Worm (Caenorhabditis elegans): ENCODE data around the gene C56E10.3.

C56E10.3 gene

ce11 chrX:6667468-6667867 lies 22.0 kb downstream of the C56E10.3 start:
- TF ChIP-seq unc-62 (GFP tag; optimal IDR thresholded peaks at IDR 0.05) = no peak

- no peak for TF ChIP-seq unc-62 (GFP tag; optimal IDR thresholded peaks at IDR 0.05)
Observed at ce11 chrX:6668911-6669310, 23.5 kb downstream of the C56E10.3 start, which contains the start of gene nhr-137. nhr-137 (minus strand) TSS chrX:6669011.

DNA sequence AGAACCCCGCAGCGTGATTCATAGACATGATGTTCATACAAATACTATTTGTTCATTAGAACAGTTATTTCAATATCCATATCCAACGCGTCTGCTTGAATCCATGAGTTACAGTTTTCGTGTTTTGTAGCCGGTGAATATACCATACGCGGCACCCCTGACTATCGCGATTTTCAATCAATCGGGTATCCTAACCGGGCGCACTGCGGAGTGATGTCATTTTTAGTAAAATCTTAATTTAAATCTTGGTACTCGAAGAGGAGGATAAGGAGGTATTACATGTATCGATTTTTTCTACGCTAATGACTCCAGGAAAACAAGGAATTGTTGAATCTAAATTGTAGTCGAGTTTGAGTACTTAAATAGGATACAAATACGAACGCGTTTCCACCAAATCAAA lies 23.9 kb downstream of the C56E10.3 start:
- no peak for TF ChIP-seq unc-62 (GFP tag; optimal IDR thresholded peaks at IDR 0.05)

DNA sequence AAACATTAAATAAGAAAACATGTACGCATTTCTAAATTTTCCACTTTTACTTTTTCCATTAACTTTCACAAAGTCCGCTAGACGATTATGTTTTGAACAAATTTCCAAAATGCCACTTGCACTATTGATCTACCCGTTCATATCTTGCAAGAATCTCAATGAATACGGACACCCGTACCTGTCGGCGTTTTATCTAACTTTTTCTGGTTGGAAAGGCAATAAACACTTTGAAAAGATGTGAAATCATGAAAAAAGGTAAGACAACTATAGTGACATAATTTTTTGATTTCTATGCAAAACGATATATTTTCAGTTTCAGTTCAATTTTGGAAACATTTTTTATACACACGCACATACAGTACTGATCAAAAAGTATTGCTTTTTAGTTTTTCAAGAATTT lies 26.3 kb downstream of the C56E10.3 start:
- no peak for TF ChIP-seq unc-62 (GFP tag; optimal IDR thresholded peaks at IDR 0.05)

ce11 chrX:6672519-6672918 lies 27.1 kb downstream of the C56E10.3 start, which contains the start of gene col-172:
col-172 (plus strand) TSS chrX:6672819.
- no peak for TF ChIP-seq unc-62 (GFP tag; optimal IDR thresholded peaks at IDR 0.05)

- TF ChIP-seq unc-62 (GFP tag; optimal IDR thresholded peaks at IDR 0.05) = no peak
Observed at ce11 chrX:6674333-6674919, 29.0 kb downstream of the C56E10.3 start, which contains the start of gene F38B6.4. F38B6.4 (plus strand) TSS chrX:6674869.

DNA sequence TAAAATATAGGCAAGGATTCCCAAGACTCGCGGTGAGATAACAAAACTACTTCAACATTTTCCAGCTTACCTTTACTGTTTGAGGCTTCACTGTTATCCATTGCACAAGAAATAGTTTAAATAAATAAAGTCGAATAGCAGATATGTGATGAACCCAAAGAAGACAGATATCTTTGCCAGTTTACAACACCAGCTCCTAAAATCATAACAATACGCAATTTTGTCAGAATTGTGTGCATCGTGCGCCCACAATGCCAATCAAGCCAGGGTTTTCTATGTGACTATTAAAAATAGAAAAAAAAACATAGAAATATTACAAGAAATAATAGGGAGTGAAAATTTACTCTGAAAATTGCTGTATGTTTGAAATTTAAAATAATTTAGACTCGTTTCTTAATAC lies 37.2 kb downstream of the C56E10.3 start, which contains the start of gene F38B6.8:
Gene F38B6.8, minus strand, starts transcription at position 101 of the 400 bp plus-strand sequence.
- no peak for TF ChIP-seq unc-62 (GFP tag; optimal IDR thresholded peaks at IDR 0.05)

DNA sequence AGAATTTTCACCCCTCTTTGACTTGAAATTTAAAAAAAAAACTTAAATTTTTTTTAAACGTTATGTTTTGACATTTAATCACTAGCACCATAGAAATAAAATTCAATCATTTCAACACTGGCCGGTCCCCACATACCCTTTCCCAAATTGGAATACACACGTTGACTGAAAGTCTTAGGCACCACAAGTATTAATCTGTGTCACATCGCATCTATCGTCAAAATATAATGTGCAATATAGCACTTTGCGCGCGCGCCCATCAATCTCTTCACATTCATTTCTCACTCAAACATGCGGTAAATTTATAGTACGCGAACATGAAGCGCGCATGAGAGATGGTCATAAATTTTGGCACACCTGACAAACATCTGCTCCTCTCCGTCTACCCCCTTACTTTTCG lies 41.9 kb downstream of the C56E10.3 start:
- no peak for TF ChIP-seq unc-62 (GFP tag; optimal IDR thresholded peaks at IDR 0.05)

DNA sequence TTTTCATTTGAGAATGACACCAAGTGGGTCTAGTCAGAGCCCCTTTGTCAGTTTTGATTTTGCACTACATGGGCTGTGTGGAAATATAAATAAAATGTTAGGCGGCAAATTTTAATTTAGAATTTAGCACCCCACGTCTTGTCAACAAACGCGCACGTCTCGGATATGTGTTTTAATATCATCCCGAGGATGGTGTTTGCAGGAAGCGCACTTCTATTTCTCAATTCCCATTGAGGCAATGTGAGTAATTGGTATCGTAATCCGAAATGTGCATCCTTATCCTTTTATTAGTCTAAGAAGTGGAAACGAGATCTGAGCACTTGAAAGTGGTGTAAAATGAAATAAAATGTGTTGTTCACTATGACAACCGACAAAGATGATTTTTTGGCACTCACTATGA lies 42.3 kb downstream of the C56E10.3 start:
- TF ChIP-seq unc-62 (GFP tag; optimal IDR thresholded peaks at IDR 0.05) = no peak

DNA sequence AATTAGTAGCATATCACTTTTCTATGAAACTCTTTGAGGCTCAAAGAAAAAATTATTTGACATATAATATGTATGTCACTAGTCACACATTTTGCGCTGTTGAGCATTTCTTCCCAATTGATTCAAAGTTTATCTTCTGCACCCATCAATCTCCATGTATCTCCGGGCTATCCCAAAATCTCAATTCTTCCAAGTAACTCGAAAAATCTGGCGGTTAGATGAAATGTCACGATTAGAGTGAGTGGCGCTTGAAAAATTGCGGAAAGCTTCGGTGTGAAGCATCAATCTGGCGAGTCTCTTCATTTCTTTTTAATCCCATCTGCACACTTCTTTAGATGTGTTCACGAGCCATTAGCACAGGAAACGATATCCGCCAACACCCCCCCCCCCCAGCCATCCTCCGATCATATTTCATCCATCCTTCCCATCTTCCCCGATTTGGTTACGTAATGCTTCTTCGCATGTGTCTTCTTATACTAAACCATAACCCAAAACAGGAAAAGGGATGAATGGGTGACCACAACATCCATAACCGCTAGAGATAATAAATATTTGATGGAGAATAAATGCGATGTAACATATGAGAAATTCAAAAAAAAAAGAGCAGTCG lies 43.6 kb downstream of the C56E10.3 start:
- TF ChIP-seq unc-62 (GFP tag; optimal IDR thresholded peaks at IDR 0.05) = no peak

ce11 chrX:6689985-6690384 lies 44.5 kb downstream of the C56E10.3 start, which contains the start of gene F38B6.6:
F38B6.6 (minus strand) TSS chrX:6690085.
- no peak for TF ChIP-seq unc-62 (GFP tag; optimal IDR thresholded peaks at IDR 0.05)

DNA sequence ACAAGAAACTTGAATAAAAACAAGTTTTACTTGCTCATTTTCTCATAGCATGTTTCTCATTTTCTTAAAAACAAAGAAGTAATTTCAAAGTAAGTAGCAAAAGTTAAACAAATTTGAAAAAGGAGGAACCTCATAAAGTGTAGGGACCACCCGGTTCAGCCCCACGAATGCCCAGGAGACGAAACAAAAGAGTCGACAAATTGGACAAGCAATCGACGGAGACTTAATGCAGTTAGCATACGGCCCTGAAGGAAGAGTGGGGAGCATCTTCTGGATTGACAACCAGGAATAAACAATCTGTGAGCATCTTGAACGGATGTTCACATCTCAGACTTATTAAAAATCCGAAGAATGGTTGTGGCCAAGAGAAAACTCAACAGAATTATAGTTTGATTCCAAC lies 46.2 kb downstream of the C56E10.3 start:
- TF ChIP-seq unc-62 (GFP tag; optimal IDR thresholded peaks at IDR 0.05) = no peak

DNA sequence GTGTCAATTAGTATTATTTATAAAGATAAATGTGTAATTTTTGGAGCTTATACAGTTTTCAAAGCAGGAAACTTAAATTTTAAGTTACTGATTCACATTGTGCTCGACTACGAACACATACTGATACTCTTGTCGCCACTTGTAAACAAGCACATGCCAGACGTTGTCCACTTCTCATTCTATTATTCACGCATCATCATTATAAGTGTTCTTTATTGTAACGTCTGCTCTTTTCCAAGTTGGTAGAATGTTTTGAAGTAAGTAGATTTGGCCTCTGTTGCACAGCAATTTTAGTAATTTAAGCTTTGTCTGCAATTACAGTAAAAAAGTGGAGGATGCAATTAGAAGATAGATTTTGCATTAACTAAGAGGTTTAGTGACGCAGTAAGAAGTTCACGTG lies 47.4 kb downstream of the C56E10.3 start:
- TF ChIP-seq unc-62 (GFP tag; optimal IDR thresholded peaks at IDR 0.05) = no peak

DNA sequence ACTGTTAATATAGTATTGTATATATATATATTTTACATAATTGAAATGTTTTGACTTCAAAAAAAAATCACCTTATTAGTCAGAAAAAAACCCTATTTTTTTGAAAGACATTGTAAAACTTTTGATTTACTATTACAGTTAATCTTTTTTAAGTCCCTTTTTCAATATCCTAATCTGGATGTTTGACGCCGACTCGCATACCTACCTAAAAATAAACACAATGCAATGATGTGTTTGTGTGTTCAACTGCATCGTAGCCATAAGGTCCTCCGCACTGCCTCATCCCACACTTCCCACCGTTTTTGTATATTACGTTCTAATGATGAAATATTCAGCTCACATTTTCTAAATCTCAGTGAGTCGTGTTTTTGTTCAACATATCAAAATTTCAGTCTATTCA lies 47.9 kb downstream of the C56E10.3 start, which contains the start of gene F38B6.3:
Gene F38B6.3, plus strand, starts transcription at position 301 of the 400 bp plus-strand sequence.
- no peak for TF ChIP-seq unc-62 (GFP tag; optimal IDR thresholded peaks at IDR 0.05)

DNA sequence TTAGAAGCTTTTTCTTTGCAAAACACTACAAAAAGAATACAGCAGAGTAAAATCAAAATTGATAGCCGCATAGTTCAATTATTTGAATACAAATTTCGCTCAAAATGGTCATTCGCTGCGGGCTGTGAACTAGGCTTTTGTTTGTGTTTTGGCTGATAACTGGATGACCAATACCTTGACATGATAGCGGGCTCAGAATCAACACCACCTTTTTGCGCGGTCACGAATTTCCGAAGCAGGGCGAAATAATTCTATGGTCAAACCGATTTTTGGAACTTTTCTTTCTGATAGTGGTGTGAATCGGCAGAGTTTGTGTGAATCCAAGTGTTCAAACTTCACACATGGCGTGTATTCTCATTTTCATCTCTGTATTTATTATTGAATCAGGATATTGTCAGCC lies 52.8 kb downstream of the C56E10.3 start, which contains the start of the genes F38B6.7 and F38B6.2:
Gene F38B6.7, minus strand, starts transcription at position 101 of the 400 bp plus-strand sequence.
Gene F38B6.2, plus strand, starts transcription at position 267 of the 400 bp plus-strand sequence.
- TF ChIP-seq unc-62 (GFP tag; optimal IDR thresholded peaks at IDR 0.05) = no peak

All from whole organism, dauer.